Worm (Caenorhabditis elegans) whole organism, L4 larva: ENCODE results near the gene ssu-2.
A peak's percentile ranks its signal among the peaks of the same experiment; 100 is the strongest.

ENCODE experiments used
- F10B5.3 ChIP-seq: sonication (generic microtip); optimal IDR thresholded peaks from 2 replicates; lab custom pipeline; 2016; ENCODE audit warnings: mild to moderate bottlenecking, missing genetic modification characterization, missing compliant biosample characterization
- F26F4.8 ChIP-seq: fragments of 200-800 bp; sonication (Bioruptor generic); conservative IDR thresholded peaks from 2 replicates; pipeline ENCODE4 v1.3.6; 2022; ENCODE audit warnings: missing genetic modification characterization, missing compliant biosample characterization
- F37D6.2 ChIP-seq: sonication (generic microtip); optimal IDR thresholded peaks from 2 replicates; lab custom pipeline; 2016; ENCODE audit warnings: mild to moderate bottlenecking, missing genetic modification characterization, missing compliant biosample characterization
- F44E2.7 ChIP-seq: fragments of 200-800 bp; sonication (Bioruptor generic); IDR thresholded peaks from 2 replicates; pipeline ENCODE4 v2.1.2; 2022; ENCODE audit warnings: missing genetic modification characterization, missing compliant biosample characterization
- F49E8.2 ChIP-seq: sonication (generic microtip); optimal IDR thresholded peaks from 2 replicates; lab custom pipeline; 2016; ENCODE audit warnings: missing compliant biosample characterization, mild to moderate bottlenecking, missing genetic modification characterization, borderline replicate concordance
- Y75B8A.6 ChIP-seq: fragments of 200-800 bp; sonication (Bioruptor generic); IDR thresholded peaks from 2 replicates; pipeline ENCODE4 v1.3.6; 2022; ENCODE audit warnings: missing genetic modification reagents, missing genetic modification characterization, missing compliant biosample characterization
- ZK546.5 ChIP-seq, 2 experiments: sonication (generic microtip); optimal IDR thresholded peaks; 2 replicates each; lab custom pipeline; 2017; ENCODE audit warnings: missing biosample characterization in 2 of 2, missing genetic modification characterization in 2 of 2
- aha-1 ChIP-seq: fragments of 150-350 bp; peaks from one replicate; lab custom pipeline; 2014; ENCODE audit warnings: missing biosample characterization, missing genetic modification characterization
- ama-1 ChIP-seq: fragments of 150-350 bp; optimal IDR thresholded peaks from 2 replicates; lab custom pipeline; 2014; ENCODE audit warnings: inconsistent platforms, mixed read lengths
- ceh-20 ChIP-seq: fragments of 200-800 bp; sonication (Bioruptor generic); IDR thresholded peaks from 2 replicates; pipeline ENCODE4 v1.3.6; 2022; ENCODE audit warnings: missing genetic modification reagents, missing genetic modification characterization, missing compliant biosample characterization
- ceh-62 ChIP-seq: sonication (generic microtip); optimal IDR thresholded peaks from 2 replicates; lab custom pipeline; 2017; ENCODE audit warnings: missing biosample characterization, missing genetic modification characterization
- cey-2 ChIP-seq: sonication (generic microtip); optimal IDR thresholded peaks from 3 replicates; lab custom pipeline; 2017; ENCODE audit warnings: missing genetic modification characterization, mild to moderate bottlenecking, missing compliant biosample characterization, antibody characterized with exemption, borderline replicate concordance; ENCODE audit not compliant: insufficient read depth
- daf-12 ChIP-seq: fragments of 150-350 bp; optimal IDR thresholded peaks from 2 replicates; lab custom pipeline; 2014; ENCODE audit warnings: missing biosample characterization, missing genetic modification reagents, missing genetic modification characterization
- daf-16 ChIP-seq, 3 experiments: sonication (generic microtip); optimal IDR thresholded peaks; 2 replicates each; lab custom pipeline; 2016 to 2017; ENCODE audit warnings: missing genetic modification characterization in 3 of 3, missing genetic modification reagents in 3 of 3, mild to moderate bottlenecking in 2 of 3, missing compliant biosample characterization in 2 of 3, missing biosample characterization in 1 of 3, moderate library complexity in 1 of 3
- daf-19 ChIP-seq: fragments of 200-800 bp; sonication (Bioruptor generic); conservative IDR thresholded peaks from 2 replicates; pipeline ENCODE4 v1.3.6; 2022; ENCODE audit warnings: missing genetic modification characterization, missing compliant biosample characterization
- daf-8 ChIP-seq: fragments of 200-800 bp; sonication (Bioruptor generic); IDR thresholded peaks from 2 replicates; pipeline ENCODE4 v1.3.6; 2022; ENCODE audit warnings: missing genetic modification characterization, missing compliant biosample characterization
- dmd-8 ChIP-seq: fragments of 200-800 bp; sonication (Bioruptor generic); IDR thresholded peaks from 2 replicates; pipeline ENCODE4 v1.3.6; 2022; ENCODE audit warnings: missing genetic modification characterization, missing compliant biosample characterization
- dmd-9 ChIP-seq: fragments of 200-800 bp; sonication (Bioruptor generic); IDR thresholded peaks from 2 replicates; pipeline ENCODE4 v1.3.6; 2022; ENCODE audit warnings: missing genetic modification reagents, missing genetic modification characterization, missing compliant biosample characterization
- dve-1 ChIP-seq: sonication (generic microtip); optimal IDR thresholded peaks from 2 replicates; lab custom pipeline; 2017; ENCODE audit warnings: antibody characterized with exemption, mild to moderate bottlenecking, missing genetic modification characterization, missing compliant biosample characterization; ENCODE audit not compliant: insufficient read depth
- egl-27 ChIP-seq: sonication (generic microtip); optimal IDR thresholded peaks from 3 replicates; lab custom pipeline; 2017; ENCODE audit warnings: missing biosample characterization, missing genetic modification reagents, missing genetic modification characterization
- fkh-10 ChIP-seq: fragments of 150-350 bp; optimal IDR thresholded peaks from 2 replicates; lab custom pipeline; 2014; ENCODE audit warnings: missing biosample characterization, missing genetic modification reagents, missing genetic modification characterization
- gei-8 ChIP-seq: fragments of 200-800 bp; sonication (Bioruptor generic); optimal IDR thresholded peaks from 2 replicates; lab custom pipeline; 2018; ENCODE audit warnings: mild to moderate bottlenecking, missing genetic modification characterization, missing compliant biosample characterization
- hlh-30 ChIP-seq: sonication (generic microtip); optimal IDR thresholded peaks from 2 replicates; lab custom pipeline; 2017; ENCODE audit warnings: antibody characterized with exemption, mild to moderate bottlenecking, missing genetic modification characterization, missing compliant biosample characterization; ENCODE audit not compliant: insufficient read depth
- hmg-1.1 ChIP-seq: fragments of 200-800 bp; sonication (Bioruptor generic); IDR thresholded peaks from 2 replicates; pipeline ENCODE4 v1.3.6; 2022; ENCODE audit warnings: missing genetic modification reagents, missing genetic modification characterization, missing compliant biosample characterization
- jun-1 ChIP-seq: fragments of 150-350 bp; optimal IDR thresholded peaks from 2 replicates; lab custom pipeline; 2014; ENCODE audit warnings: missing biosample characterization, missing genetic modification reagents, missing genetic modification characterization
- lin-13 ChIP-seq: fragments of 150-350 bp; optimal IDR thresholded peaks from 2 replicates; lab custom pipeline; 2014; ENCODE audit warnings: missing biosample characterization, missing genetic modification reagents, missing genetic modification characterization
- madf-5 ChIP-seq, 2 experiments: fragments of 200-800 bp; sonication (Bioruptor generic); IDR thresholded peaks; 2 replicates each; pipeline ENCODE4 v1.3.6; 2022; ENCODE audit warnings: missing compliant biosample characterization in 2 of 2, missing genetic modification characterization in 2 of 2
- madf-9 ChIP-seq: fragments of 200-800 bp; sonication (Bioruptor generic); conservative IDR thresholded peaks from 2 replicates; pipeline ENCODE4 v1.3.6; 2022; ENCODE audit warnings: missing genetic modification reagents, missing genetic modification characterization, missing compliant biosample characterization
- mdl-1 ChIP-seq, 2 experiments: fragments of 150-350 bp in 1 of 2; sonication (generic microtip) in 1 of 2; optimal IDR thresholded peaks; 2 replicates each; lab custom pipeline; 2014 to 2017; ENCODE audit warnings: missing biosample characterization in 2 of 2, missing genetic modification characterization in 2 of 2
- mes-2 ChIP-seq: sonication (generic microtip); optimal IDR thresholded peaks from 2 replicates; lab custom pipeline; 2016; ENCODE audit warnings: missing genotype, mild to moderate bottlenecking, missing genetic modification characterization, missing compliant biosample characterization; ENCODE audit not compliant: poor library complexity, severe bottlenecking
- mxl-2 ChIP-seq: fragments of 200-800 bp; sonication (Bioruptor generic); conservative IDR thresholded peaks from 2 replicates; pipeline ENCODE4 v1.3.6; 2022; ENCODE audit warnings: missing genetic modification reagents, missing genetic modification characterization, missing compliant biosample characterization
- nhr-10 ChIP-seq: fragments of 150-350 bp; optimal IDR thresholded peaks from 2 replicates; lab custom pipeline; 2014; ENCODE audit warnings: missing biosample characterization, missing genetic modification characterization
- nhr-102 ChIP-seq: sonication (generic microtip); optimal IDR thresholded peaks from 2 replicates; lab custom pipeline; 2016; ENCODE audit warnings: mild to moderate bottlenecking, missing genetic modification characterization, moderate library complexity, missing compliant biosample characterization
- nhr-111 ChIP-seq: fragments of 200-800 bp; sonication (Bioruptor generic); optimal IDR thresholded peaks from 2 replicates; lab custom pipeline; 2018; ENCODE audit warnings: mild to moderate bottlenecking, missing genetic modification characterization, missing compliant biosample characterization
- nhr-237 ChIP-seq: sonication (generic microtip); optimal IDR thresholded peaks from 2 replicates; lab custom pipeline; 2017; ENCODE audit warnings: missing biosample characterization, missing genetic modification characterization
- nhr-25 ChIP-seq: sonication (generic microtip); optimal IDR thresholded peaks from 2 replicates; lab custom pipeline; 2017; ENCODE audit warnings: missing genetic modification characterization, mild to moderate bottlenecking, missing compliant biosample characterization, antibody characterized with exemption, moderate library complexity, borderline replicate concordance; ENCODE audit not compliant: insufficient read depth
- nhr-48 ChIP-seq: sonication (generic microtip); optimal IDR thresholded peaks from 2 replicates; lab custom pipeline; 2016; ENCODE audit warnings: mild to moderate bottlenecking, missing genetic modification characterization, missing compliant biosample characterization
- php-3 ChIP-seq: fragments of 200-800 bp; sonication (Bioruptor generic); IDR thresholded peaks from 2 replicates; pipeline ENCODE4 v1.3.6; 2022; ENCODE audit warnings: missing genetic modification reagents, missing genetic modification characterization, missing compliant biosample characterization
- pqm-1 ChIP-seq: sonication (generic microtip); optimal IDR thresholded peaks from 2 replicates; lab custom pipeline; 2017; ENCODE audit warnings: missing biosample characterization, missing genetic modification characterization
- rbr-2 ChIP-seq: sonication (generic microtip); optimal IDR thresholded peaks from 2 replicates; lab custom pipeline; 2016; ENCODE audit warnings: missing genotype, missing genetic modification characterization, missing compliant biosample characterization
- saeg-2 ChIP-seq: fragments of 200-800 bp; sonication (Bioruptor generic); IDR thresholded peaks from 2 replicates; pipeline ENCODE4 v1.3.6; 2022; ENCODE audit warnings: missing genetic modification reagents, missing genetic modification characterization, missing compliant biosample characterization
- set-16 ChIP-seq: fragments of 200-800 bp; sonication (Bioruptor generic); IDR thresholded peaks from 2 replicates; pipeline ENCODE4 v1.3.6; 2022; ENCODE audit warnings: missing genetic modification reagents, missing genetic modification characterization, missing compliant biosample characterization
- snpc-1.2 ChIP-seq: fragments of 200-800 bp; sonication (Bioruptor generic); IDR thresholded peaks from 2 replicates; pipeline ENCODE4 v1.3.6; 2022; ENCODE audit warnings: missing genetic modification reagents, missing genetic modification characterization, missing compliant biosample characterization
- tra-1 ChIP-seq: fragments of 200-800 bp; sonication (Bioruptor generic); IDR thresholded peaks from 2 replicates; pipeline ENCODE4 v1.3.6; 2022; ENCODE audit warnings: missing genetic modification reagents, missing genetic modification characterization, missing compliant biosample characterization
- vab-7 ChIP-seq: fragments of 200-800 bp; sonication (Bioruptor generic); IDR thresholded peaks from 2 replicates; pipeline ENCODE4 v1.3.6; 2022; ENCODE audit warnings: missing genetic modification reagents, missing genetic modification characterization, missing compliant biosample characterization
- zag-1 ChIP-seq: fragments of 150-350 bp; optimal IDR thresholded peaks from 2 replicates; lab custom pipeline; 2014; ENCODE audit warnings: missing biosample characterization, missing genetic modification characterization
- zfp-2 ChIP-seq: sonication (generic microtip); optimal IDR thresholded peaks from 2 replicates; lab custom pipeline; 2016; ENCODE audit warnings: mild to moderate bottlenecking, missing genetic modification characterization, missing compliant biosample characterization
- zip-11 ChIP-seq: fragments of 200-800 bp; sonication (Bioruptor generic); IDR thresholded peaks from 2 replicates; pipeline ENCODE4 v1.3.6; 2022; ENCODE audit warnings: missing genetic modification characterization, missing compliant biosample characterization
- ztf-7 ChIP-seq: fragments of 150-350 bp; optimal IDR thresholded peaks from 2 replicates; lab custom pipeline; 2014; ENCODE audit warnings: missing biosample characterization, missing genetic modification characterization

ssu-2 gene

DNA sequence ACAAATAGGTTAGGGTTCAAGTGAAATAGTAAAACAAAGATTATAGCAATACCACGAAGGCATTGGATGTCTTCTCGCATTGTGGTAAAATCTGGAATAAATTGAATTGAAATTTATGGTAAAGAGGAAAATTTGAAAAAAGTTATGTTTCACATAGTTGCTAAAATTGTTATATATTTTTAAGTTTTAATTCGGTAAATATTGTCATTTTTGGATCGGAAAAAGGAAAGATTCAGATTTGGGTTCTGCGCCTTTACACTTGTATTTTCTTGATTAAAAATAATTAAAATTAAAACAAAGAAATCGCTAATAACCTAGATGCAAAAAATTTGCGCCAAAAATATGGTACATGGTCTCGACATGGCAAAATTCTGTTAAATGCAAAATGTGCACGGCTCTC is 10.4 kb upstream of the ssu-2 start, which contains the start of gene oac-56:
oac-56 (minus strand) TSS at position 101 of the 400 bp plus-strand sequence.
- no peak for TF ChIP-seq daf-12
- no peak for TF ChIP-seq nhr-10
- no peak for TF ChIP-seq madf-5 (GFP tag; IDR thresholded peaks at IDR 0.05; lab: Robert Waterston, UW)
- no peak for TF ChIP-seq F37D6.2 (tag; lab: Kevin White, UChicago)
- TF ChIP-seq cey-2: no peak
- TF ChIP-seq zfp-2 (tag; lab: Kevin White, UChicago): no peak
- no peak for TF ChIP-seq lin-13
- no peak for TF ChIP-seq F44E2.7 (GFP tag; lab: Robert Waterston, UW)
- TF ChIP-seq set-16 (GFP tag; lab: Robert Waterston, UW): no peak
- no peak for TF ChIP-seq daf-8 (GFP tag; lab: Robert Waterston, UW)
- TF ChIP-seq aha-1 (tag; lab: Kevin White, UChicago): no peak
- TF ChIP-seq php-3 (GFP tag; lab: Robert Waterston, UW): no peak
- no peak for TF ChIP-seq ZK546.5 (tag; optimal IDR thresholded peaks at IDR 0.05; lab: Kevin White, UChicago)
- no peak for TF ChIP-seq madf-9 (GFP tag; lab: Robert Waterston, UW)

DNA sequence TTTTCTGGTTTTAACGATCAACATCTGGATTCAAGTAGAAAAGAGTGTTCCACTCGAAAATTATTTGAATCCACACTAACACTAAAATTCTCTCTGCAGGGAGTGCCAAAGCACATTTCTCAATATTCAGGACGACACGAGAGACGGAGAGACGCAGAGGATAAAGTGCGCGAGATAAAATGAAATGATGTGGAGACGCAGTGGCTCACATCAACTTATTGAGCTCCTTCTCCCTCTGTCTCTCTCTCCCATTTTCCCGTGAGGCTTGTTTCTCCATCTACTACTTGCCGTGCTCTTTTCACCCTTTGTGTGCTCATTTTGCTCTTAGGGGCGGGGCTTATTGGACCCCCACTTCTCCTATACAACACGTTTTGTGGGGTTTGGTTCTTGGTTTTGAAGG is 4.9 kb upstream of the ssu-2 start:
- TF ChIP-seq egl-27 (tag; lab: Kevin White, UChicago): no peak
- TF ChIP-seq Y75B8A.6 (GFP tag; lab: Robert Waterston, UW): no peak
- no peak for TF ChIP-seq ztf-7 (tag; lab: Kevin White, UChicago)
- no peak for TF ChIP-seq mxl-2
- no peak for TF ChIP-seq tra-1
- peak in 1 of 2 experiments; percentile 1 for TF ChIP-seq mdl-1 (tag; optimal IDR thresholded peaks at IDR 0.05; lab: Kevin White, UChicago)
- TF ChIP-seq nhr-25 (tag; lab: Kevin White, UChicago): no peak
- no peak for TF ChIP-seq ceh-20
- no peak for TF ChIP-seq saeg-2 (GFP tag; lab: Robert Waterston, UW)
- no peak for TF ChIP-seq snpc-1.2
- no peak for TF ChIP-seq nhr-48 (tag; lab: Kevin White, UChicago)
- TF ChIP-seq F10B5.3 (tag; lab: Kevin White, UChicago): no peak
- TF ChIP-seq gei-8: no peak
- TF ChIP-seq ama-1 (lab: Kevin White, UChicago): no peak
- TF ChIP-seq aha-1 (tag; lab: Kevin White, UChicago): peak; percentile 78
- TF ChIP-seq zag-1 (tag; lab: Kevin White, UChicago): no peak
- TF ChIP-seq dmd-8 (GFP tag; lab: Robert Waterston, UW): no peak
- TF ChIP-seq dve-1: no peak
- TF ChIP-seq nhr-10: no peak
- TF ChIP-seq cey-2: no peak
- TF ChIP-seq F49E8.2 (tag; lab: Kevin White, UChicago): no peak
- peak; percentile 4 for TF ChIP-seq F37D6.2 (tag; lab: Kevin White, UChicago)
- TF ChIP-seq hlh-30 (tag; lab: Kevin White, UChicago): peak; percentile 28
- TF ChIP-seq vab-7: no peak
- TF ChIP-seq nhr-237 (tag; lab: Kevin White, UChicago): no peak
- TF ChIP-seq daf-16 (GFP tag; optimal IDR thresholded peaks at IDR 0.05; lab: Kevin White, UChicago): no peak
- TF ChIP-seq daf-16 (tag; optimal IDR thresholded peaks at IDR 0.05; lab: Kevin White, UChicago): no peak
- no peak for TF ChIP-seq jun-1 (tag; lab: Kevin White, UChicago)
- no peak for TF ChIP-seq hmg-1.1 (GFP tag; lab: Robert Waterston, UW)
- no peak for TF ChIP-seq ceh-62
- peak; percentile 19 for TF ChIP-seq fkh-10
- no peak for TF ChIP-seq lin-13
- TF ChIP-seq zip-11 (GFP tag; lab: Robert Waterston, UW): no peak
- no peak for TF ChIP-seq dmd-9
- TF ChIP-seq nhr-102 (tag; lab: Kevin White, UChicago): no peak
- peak; percentile 30 for TF ChIP-seq rbr-2 (tag; lab: Kevin White, UChicago)
- no peak for TF ChIP-seq pqm-1
- TF ChIP-seq F26F4.8 (GFP tag; lab: Robert Waterston, UW): no peak
- TF ChIP-seq nhr-111 (GFP tag; lab: Kevin White, UChicago): no peak
- TF ChIP-seq daf-19 (GFP tag; lab: Robert Waterston, UW): no peak
- no peak for TF ChIP-seq F44E2.7 (GFP tag; lab: Robert Waterston, UW)
- no peak for TF ChIP-seq mes-2 (tag; lab: Kevin White, UChicago)
